Worm (Caenorhabditis elegans): ENCODE results near the gene trxr-1.

Gene trxr-1

DNA sequence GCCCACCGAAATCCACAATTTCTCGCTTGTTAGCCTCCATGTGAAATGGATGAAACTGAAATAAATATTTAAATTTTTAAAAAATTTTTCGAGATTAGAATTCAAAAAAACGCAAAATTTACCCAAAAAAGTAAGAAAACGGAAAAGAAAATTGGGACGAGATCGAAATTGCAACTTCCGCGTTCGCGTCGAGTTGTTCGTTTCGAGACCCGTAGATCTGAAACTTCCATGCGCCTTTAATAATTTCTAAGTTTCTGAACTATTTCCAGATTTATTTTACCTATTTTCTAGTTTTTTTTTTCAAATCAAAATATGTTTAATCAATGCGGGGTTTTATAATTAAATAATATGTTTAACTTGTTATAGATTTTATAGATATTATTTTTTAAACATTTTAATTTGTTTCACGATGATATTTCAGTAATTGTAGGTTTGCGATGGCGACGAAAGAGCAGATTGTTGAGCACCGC lies 34.6 kb upstream of the trxr-1 start, which contains the start of the genes pgl-1 and him-3:
Gene pgl-1, minus strand, starts transcription at position 230 of the 470 bp plus-strand sequence.
Gene him-3, plus strand, starts transcription at position 420 of the 470 bp plus-strand sequence.
- TF ChIP-seq ztf-11 (tag; optimal IDR thresholded peaks at IDR 0.05) (no peak), ham-2 (GFP tag; optimal IDR thresholded peaks at IDR 0.05) (no peak), lin-32 (GFP tag; optimal IDR thresholded peaks at IDR 0.05) (no peak), bed-3 (GFP tag; optimal IDR thresholded peaks at IDR 0.05) (no peak), unc-62 (GFP tag; optimal IDR thresholded peaks at IDR 0.05) (no peak), pha-4 (tag; optimal IDR thresholded peaks at IDR 0.05) (no peak), nhr-237 (tag; optimal IDR thresholded peaks at IDR 0.05) (no peak), nhr-76 (tag; optimal IDR thresholded peaks at IDR 0.05) (no peak), ceh-83 (GFP tag; optimal IDR thresholded peaks at IDR 0.05) (no peak), elt-1 (tag; optimal IDR thresholded peaks at IDR 0.05; ENCODE audit: borderline replicate concordance, insufficient read depth) (no peak), sptf-1 (tag; optimal IDR thresholded peaks at IDR 0.05) (no peak)

DNA sequence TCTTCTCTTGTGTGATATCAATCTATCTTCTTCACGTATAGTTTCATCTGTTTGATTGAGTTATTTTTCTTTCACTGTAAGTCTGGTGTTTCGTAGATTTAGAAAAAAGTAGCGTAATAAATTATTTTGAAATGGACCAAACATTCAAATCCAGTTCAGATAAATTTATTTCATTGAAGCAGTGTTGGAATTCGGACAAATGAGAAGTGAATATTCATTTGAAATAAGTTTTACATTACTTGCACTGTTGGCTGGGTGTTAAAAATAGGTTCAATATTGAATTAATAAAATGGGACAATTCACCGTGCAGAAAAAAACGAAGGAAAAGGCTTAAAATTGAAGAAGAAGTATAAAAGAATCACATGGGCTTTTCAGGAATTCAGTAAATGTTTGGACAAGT lies 33.1 kb upstream of the trxr-1 start:
- no peak for TF ChIP-seq ceh-39 (tag; optimal IDR thresholded peaks at IDR 0.05)
- no peak for TF ChIP-seq bed-3 (GFP tag; optimal IDR thresholded peaks at IDR 0.05)
- TF ChIP-seq elt-1 (tag; optimal IDR thresholded peaks at IDR 0.05; ENCODE audit: borderline replicate concordance, insufficient read depth), result no peak
- no peak for TF ChIP-seq cnd-1 (tag; optimal IDR thresholded peaks at IDR 0.05)
- no peak for TF ChIP-seq pha-4 (tag; optimal IDR thresholded peaks at IDR 0.05)
- TF ChIP-seq sem-2 (GFP tag; optimal IDR thresholded peaks at IDR 0.05), result no peak
- no peak for TF ChIP-seq elt-3 (tag; optimal IDR thresholded peaks at IDR 0.05)
- TF ChIP-seq sptf-1 (tag; optimal IDR thresholded peaks at IDR 0.05), result no peak
- no peak for TF ChIP-seq drap-1 (GFP tag; optimal IDR thresholded peaks at IDR 0.05)
- no peak for TF ChIP-seq mls-2 (tag; optimal IDR thresholded peaks at IDR 0.05)
- no peak for TF ChIP-seq ceh-83 (GFP tag; optimal IDR thresholded peaks at IDR 0.05)
- TF ChIP-seq ham-2 (GFP tag; optimal IDR thresholded peaks at IDR 0.05), result no peak
- TF ChIP-seq mab-5 (tag; optimal IDR thresholded peaks at IDR 0.05), result no peak
- TF ChIP-seq ceh-43 (GFP tag; optimal IDR thresholded peaks at IDR 0.05), result no peak
- no peak for TF ChIP-seq nhr-237 (tag; optimal IDR thresholded peaks at IDR 0.05)
- TF ChIP-seq hlh-1 (tag; optimal IDR thresholded peaks at IDR 0.05), result no peak

DNA sequence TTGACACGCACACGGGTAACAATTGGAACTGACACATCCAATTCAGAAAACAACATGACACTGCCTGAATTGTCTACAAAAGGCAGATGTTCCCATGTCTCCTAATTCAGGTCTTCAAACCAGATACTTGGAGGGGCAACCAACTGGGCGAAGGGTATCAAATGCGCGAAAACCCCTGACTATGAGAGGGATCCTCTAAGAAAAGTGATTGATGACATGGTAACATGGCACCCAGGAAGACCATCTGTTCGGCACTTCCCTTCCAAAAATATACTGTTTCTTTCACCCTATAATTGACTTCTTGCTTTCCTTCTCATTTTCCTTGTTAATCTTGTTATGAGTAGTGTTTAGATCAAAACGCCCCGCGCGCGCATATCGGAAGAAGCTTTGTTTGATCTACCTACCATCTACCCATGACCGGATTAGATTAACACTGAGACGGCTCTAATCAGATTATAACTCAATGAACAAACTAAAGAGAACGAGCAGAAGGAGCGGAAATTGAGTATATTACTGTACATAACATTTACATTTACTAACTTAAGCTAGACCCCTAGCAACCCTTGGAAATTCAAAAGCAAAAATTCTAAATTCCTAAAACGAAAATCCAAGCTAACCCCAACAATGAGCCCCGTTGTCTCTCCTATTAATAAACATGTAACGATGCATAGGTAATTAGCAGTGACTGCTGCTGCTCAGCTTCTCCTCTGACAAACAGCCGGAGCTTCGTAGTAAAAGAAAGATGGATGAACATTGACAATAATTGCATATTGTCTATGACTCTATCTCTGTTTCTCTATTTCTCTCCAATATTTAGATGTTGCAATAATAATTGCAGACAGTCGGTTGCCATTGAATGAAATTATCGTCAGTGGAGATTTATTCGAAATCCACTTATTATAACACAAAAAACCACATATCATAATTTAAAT lies 27.0 kb upstream of the trxr-1 start:
- no peak for TF ChIP-seq nhr-28 (tag; optimal IDR thresholded peaks at IDR 0.05)
- peak; percentile 51 for TF ChIP-seq ceh-43 (GFP tag; optimal IDR thresholded peaks at IDR 0.05)
- peak; percentile 8 for TF ChIP-seq mls-2 (tag; optimal IDR thresholded peaks at IDR 0.05)
- TF ChIP-seq cnd-1 (tag; optimal IDR thresholded peaks at IDR 0.05), result peak; percentile 63
- TF ChIP-seq sptf-1 (tag; optimal IDR thresholded peaks at IDR 0.05), result peak; percentile 7
- TF ChIP-seq ztf-11 (tag; optimal IDR thresholded peaks at IDR 0.05), result peak; percentile 18
- TF ChIP-seq flh-1 (GFP tag; optimal IDR thresholded peaks at IDR 0.05), result no peak
- TF ChIP-seq ces-1 (GFP tag; optimal IDR thresholded peaks at IDR 0.05), result peak; percentile 49
- TF ChIP-seq nhr-2 (tag; optimal IDR thresholded peaks at IDR 0.05), result no peak
- no peak for TF ChIP-seq blmp-1 (tag; optimal IDR thresholded peaks at IDR 0.05)
- no peak for TF ChIP-seq ceh-83 (GFP tag; optimal IDR thresholded peaks at IDR 0.05)
- TF ChIP-seq elt-1 (tag; optimal IDR thresholded peaks at IDR 0.05; ENCODE audit: borderline replicate concordance, insufficient read depth), result peak; percentile 53
- TF ChIP-seq unc-120 (tag; optimal IDR thresholded peaks at IDR 0.05; ENCODE audit: poor library complexity, severe bottlenecking), result no peak
- peak; percentile 40 for TF ChIP-seq pha-4 (tag; optimal IDR thresholded peaks at IDR 0.05)
- TF ChIP-seq unc-62 (GFP tag; optimal IDR thresholded peaks at IDR 0.05), result peak; percentile 40

DNA sequence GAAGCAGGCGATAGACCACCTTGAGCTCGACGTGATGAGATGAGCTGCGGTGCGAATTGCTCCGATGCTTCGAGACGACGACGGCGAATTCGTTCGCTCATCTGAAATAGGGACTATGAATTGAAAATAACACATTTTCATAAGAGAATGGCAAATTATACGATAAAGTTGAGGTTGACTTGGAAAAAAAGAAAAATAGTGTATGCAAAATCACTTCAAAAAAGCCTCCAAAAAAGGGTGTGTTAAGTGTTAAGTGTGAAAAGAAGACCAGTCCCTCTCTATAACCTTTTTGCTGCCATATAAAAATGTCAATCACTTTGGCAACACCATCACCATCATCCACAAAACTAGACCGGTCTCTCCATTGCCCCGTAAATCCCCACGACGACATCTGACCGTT lies 24.9 kb upstream of the trxr-1 start, which contains the start of gene prkl-1:
Gene prkl-1, minus strand, starts transcription at position 101 of the 400 bp plus-strand sequence.
- TF ChIP-seq ham-2 (GFP tag; optimal IDR thresholded peaks at IDR 0.05), result no peak
- TF ChIP-seq zip-8 (tag; optimal IDR thresholded peaks at IDR 0.05), result no peak
- no peak for TF ChIP-seq flh-1 (GFP tag; optimal IDR thresholded peaks at IDR 0.05)
- TF ChIP-seq elt-1 (tag; optimal IDR thresholded peaks at IDR 0.05; ENCODE audit: borderline replicate concordance, insufficient read depth), result no peak
- no peak for TF ChIP-seq lin-32 (GFP tag; optimal IDR thresholded peaks at IDR 0.05)
- TF ChIP-seq ces-1 (GFP tag; optimal IDR thresholded peaks at IDR 0.05), result no peak
- no peak for TF ChIP-seq mls-2 (tag; optimal IDR thresholded peaks at IDR 0.05)

DNA sequence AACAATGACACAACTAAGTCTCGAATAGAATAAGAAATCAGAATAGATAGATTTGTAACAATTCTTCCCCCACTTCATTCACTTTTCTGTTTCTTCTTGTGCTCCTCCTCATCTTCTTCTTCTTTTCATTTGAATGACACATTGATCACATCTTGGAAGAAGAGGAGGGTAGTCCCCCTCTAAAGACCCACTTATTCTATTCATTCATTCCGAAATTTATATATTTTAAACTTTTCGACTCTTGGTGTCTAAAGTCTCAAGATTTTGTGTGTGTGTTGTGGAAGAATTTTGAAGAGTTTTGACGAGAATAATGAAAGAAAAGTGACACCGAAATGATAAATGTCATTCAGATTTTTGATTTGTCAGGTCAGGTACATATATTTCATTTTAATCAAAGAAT lies 20.7 kb upstream of the trxr-1 start:
- TF ChIP-seq unc-62 (GFP tag; optimal IDR thresholded peaks at IDR 0.05) (peak; percentile 64), sem-2 (GFP tag; optimal IDR thresholded peaks at IDR 0.05) (no peak), unc-120 (tag; optimal IDR thresholded peaks at IDR 0.05; ENCODE audit: poor library complexity, severe bottlenecking) (peak; percentile 30), ces-1 (GFP tag; optimal IDR thresholded peaks at IDR 0.05) (peak; percentile 13)

All from whole organism, mixed stage, embryonic.